Worm (Caenorhabditis elegans) whole organism, mixed stage, embryonic: Measurements from ENCODE around the gene dpy-7.

Experiments used
- drap-1 ChIP-seq: fragments of 200-800 bp; sonication (Bioruptor generic); optimal IDR thresholded peaks from 3 replicates; lab custom pipeline; 2018; ENCODE audit warnings: mild to moderate bottlenecking, missing genetic modification characterization, missing compliant biosample characterization
- nhr-76 ChIP-seq: sonication (generic microtip); optimal IDR thresholded peaks from 2 replicates; lab custom pipeline; 2017; ENCODE audit warnings: missing biosample characterization, missing genetic modification characterization
- pha-4 ChIP-seq: fragments of 150-350 bp; optimal IDR thresholded peaks from 2 replicates; lab custom pipeline; 2018; ENCODE audit warnings: missing biosample characterization, missing genetic modification reagents, missing genetic modification characterization
- snpc-4 ChIP-seq: fragments of 150-350 bp; optimal IDR thresholded peaks from 2 replicates; lab custom pipeline; 2014; ENCODE audit warnings: missing biosample characterization, missing genetic modification characterization

DNA sequence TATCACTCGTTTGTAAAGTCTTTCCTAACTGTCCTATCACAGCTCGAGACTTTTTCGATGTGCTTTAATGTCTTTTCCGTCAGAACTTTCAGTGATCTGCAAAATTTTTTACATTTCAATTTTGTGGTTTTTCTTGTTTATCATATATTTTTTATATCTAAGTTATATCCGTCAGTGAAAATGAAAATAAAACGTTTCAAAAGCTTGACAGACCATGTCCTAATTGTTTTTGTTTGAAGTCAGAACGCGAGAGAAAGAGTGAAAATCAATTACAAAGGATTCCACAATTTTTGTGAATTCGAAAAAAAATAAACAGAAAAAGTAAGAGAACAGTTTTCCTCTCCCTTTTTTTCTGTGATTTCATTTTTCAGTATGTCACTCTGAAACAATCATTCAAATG, 10.6 kb upstream of the dpy-7 start, which contains the start of gene F46C8.1:
- TF ChIP-seq snpc-4 (tag; lab: Kevin White, UChicago) (no peak), drap-1 (GFP tag; lab: Kevin White, UChicago) (no peak), nhr-76 (tag; lab: Kevin White, UChicago) (no peak), pha-4 (tag; lab: Kevin White, UChicago) (no peak)
